Worm (Caenorhabditis elegans): Measurements from ENCODE around the gene F02C12.3.

DNA sequence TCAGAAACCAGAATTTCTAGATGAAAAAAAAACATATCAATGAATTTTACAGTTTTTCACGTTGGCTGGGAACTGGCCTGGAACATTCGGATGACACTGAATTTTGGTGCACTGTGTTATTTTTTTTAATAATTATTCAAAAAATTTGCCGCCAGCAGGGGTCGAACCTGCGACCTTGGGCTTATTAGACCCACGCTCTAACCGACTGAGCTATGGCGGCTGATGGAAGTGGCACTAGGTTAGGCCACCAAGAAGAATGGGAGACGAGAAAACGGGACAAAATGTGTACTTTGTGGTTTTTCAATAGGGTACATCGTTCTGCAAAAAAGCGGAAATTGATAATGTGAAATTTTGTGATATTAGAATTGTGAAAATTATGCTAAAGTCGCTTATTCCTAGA, 18.2 kb downstream of the F02C12.3 start:
- TF ChIP-seq bed-2 (GFP tag; IDR thresholded peaks at IDR 0.05), result no peak
- no peak for TF ChIP-seq C06A6.2 (GFP tag; conservative IDR thresholded peaks at IDR 0.05)
- TF ChIP-seq efl-1 (GFP tag; optimal IDR thresholded peaks at IDR 0.05), result no peak
- TF ChIP-seq snpc-4 (GFP tag; optimal IDR thresholded peaks at IDR 0.05), result peak; percentile 75
- TF ChIP-seq snpc-4 (tag; optimal IDR thresholded peaks at IDR 0.05), result peak in 3 of 4 experiments; percentile 3 to 82 (median 72)
- TF ChIP-seq sptf-2 (GFP tag; optimal IDR thresholded peaks at IDR 0.05), result no peak
- no peak for TF ChIP-seq ceh-91 (GFP tag; IDR thresholded peaks at IDR 0.05)
